Fruit fly (Drosophila melanogaster) whole organism, adult: ENCODE results near the gene Hsc70-3.

Experiments
- CG11617 ChIP-seq: fragments of 200-800 bp; sonication (Bioruptor generic); optimal IDR thresholded peaks from 2 replicates; lab custom pipeline; 2017; ENCODE audit warnings: mild to moderate bottlenecking, missing biosample characterization, missing genetic modification reagents, missing genetic modification characterization
- CG12768 ChIP-seq: fragments of 200-800 bp; sonication (Bioruptor generic); optimal IDR thresholded peaks from 2 replicates; lab custom pipeline; 2017; ENCODE audit warnings: missing biosample characterization, missing genetic modification characterization, mild to moderate bottlenecking, moderate library complexity, missing genetic modification reagents
- CG14711 ChIP-seq: fragments of 200-800 bp; sonication (Bioruptor generic); optimal IDR thresholded peaks from 2 replicates; lab custom pipeline; 2018; ENCODE audit warnings: missing biosample characterization, mild to moderate bottlenecking, missing genetic modification characterization, moderate library complexity
- CG1620 ChIP-seq: fragments of 200-800 bp; sonication (Bioruptor generic); optimal IDR thresholded peaks from 2 replicates; lab custom pipeline; 2016; ENCODE audit warnings: missing biosample characterization, missing genetic modification characterization
- CG33017 ChIP-seq: fragments of 200-800 bp; sonication (Bioruptor generic); optimal IDR thresholded peaks from 2 replicates; lab custom pipeline; 2018; ENCODE audit warnings: missing biosample characterization, mild to moderate bottlenecking, missing genetic modification characterization, moderate library complexity
- CG5204 ChIP-seq: fragments of 200-800 bp; sonication (Bioruptor generic); optimal IDR thresholded peaks from 2 replicates; lab custom pipeline; 2016; ENCODE audit warnings: missing biosample characterization, missing genetic modification characterization
- CG7045 ChIP-seq: fragments of 200-800 bp; sonication (Bioruptor generic); optimal IDR thresholded peaks from 2 replicates; lab custom pipeline; 2017; ENCODE audit warnings: missing biosample characterization, mild to moderate bottlenecking, missing genetic modification characterization
- CG7101 ChIP-seq: fragments of 200-800 bp; sonication (Bioruptor generic); optimal IDR thresholded peaks from 2 replicates; lab custom pipeline; 2018; ENCODE audit warnings: missing biosample characterization, mild to moderate bottlenecking, missing genetic modification characterization, moderate library complexity
- Clk ChIP-seq: fragments of 200-800 bp; sonication (Bioruptor generic); optimal IDR thresholded peaks from 2 replicates; lab custom pipeline; 2017; ENCODE audit warnings: missing biosample characterization, missing genetic modification characterization
- Crg-1 ChIP-seq: fragments of 200-800 bp; sonication (Bioruptor generic); optimal IDR thresholded peaks from 2 replicates; lab custom pipeline; 2016; ENCODE audit warnings: missing biosample characterization, missing genetic modification characterization
- Hr96 ChIP-seq: fragments of 200-800 bp; sonication (Bioruptor generic); optimal IDR thresholded peaks from 2 replicates; lab custom pipeline; 2016; ENCODE audit warnings: missing biosample characterization, missing genetic modification characterization
- Mnt ChIP-seq: fragments of 200-800 bp; sonication (Bioruptor generic); optimal IDR thresholded peaks from 2 replicates; lab custom pipeline; 2016; ENCODE audit warnings: missing biosample characterization, mild to moderate bottlenecking, missing genetic modification characterization
- bab1 ChIP-seq: fragments of 200-800 bp; sonication (Bioruptor generic); optimal IDR thresholded peaks from 3 replicates; lab custom pipeline; 2019; ENCODE audit warnings: missing biosample characterization, mild to moderate bottlenecking, missing genetic modification characterization, moderate library complexity
- cic ChIP-seq: fragments of 200-800 bp; sonication (Bioruptor generic); optimal IDR thresholded peaks from 2 replicates; lab custom pipeline; 2017; ENCODE audit warnings: missing biosample characterization, mild to moderate bottlenecking, missing genetic modification characterization, moderate library complexity
- cnc ChIP-seq, 2 experiments: fragments of >200 bp; optimal IDR thresholded peaks; 2 replicates each; lab custom pipeline; 2017
- kay ChIP-seq: fragments of 200-800 bp; sonication (Bioruptor generic); peaks from one replicate; lab custom pipeline; 2016; ENCODE audit warnings: missing biosample characterization, missing genetic modification characterization, borderline replicate concordance
- ovo ChIP-seq: fragments of 200-800 bp; sonication (Bioruptor generic); optimal IDR thresholded peaks from 2 replicates; lab custom pipeline; 2016; ENCODE audit warnings: missing biosample characterization, missing genetic modification characterization
- pad ChIP-seq: fragments of 200-800 bp; sonication (Bioruptor generic); optimal IDR thresholded peaks from 3 replicates; lab custom pipeline; 2017; ENCODE audit warnings: missing biosample characterization, missing genetic modification characterization, mild to moderate bottlenecking, moderate library complexity, missing genetic modification reagents
- tj ChIP-seq: fragments of 200-800 bp; sonication (Bioruptor generic); optimal IDR thresholded peaks from 3 replicates; lab custom pipeline; 2017; ENCODE audit warnings: missing biosample characterization, mild to moderate bottlenecking, missing genetic modification characterization, moderate library complexity
- toe ChIP-seq: fragments of 200-800 bp; sonication (Bioruptor generic); optimal IDR thresholded peaks from 2 replicates; lab custom pipeline; 2016; ENCODE audit warnings: missing biosample characterization, missing genetic modification characterization

Gene Hsc70-3

dm6 chrX:11806867-11807747 lies at the start of gene Hsc70-3:
Hsc70-3 (minus strand) TSS chrX:11807117.
- no peak for TF ChIP-seq CG1620
- no peak for TF ChIP-seq CG5204
- peak; percentile 37 for TF ChIP-seq tj (GFP tag; lab: Kevin White, UChicago)
- TF ChIP-seq CG11617 = peak; percentile 67
- no peak for TF ChIP-seq CG7045
- TF ChIP-seq Crg-1 = no peak
- no peak for TF ChIP-seq cic (GFP tag; lab: Kevin White, UChicago)
- no peak for TF ChIP-seq cnc (optimal IDR thresholded peaks at IDR 0.05; lab: Kevin White, UChicago)
- TF ChIP-seq CG7101 (tag; lab: Kevin White, UChicago) = peak; percentile 77
- peak; percentile 71 for TF ChIP-seq CG14711 (tag; lab: Kevin White, UChicago)
- peak; percentile 97 for TF ChIP-seq ovo (GFP tag; lab: Kevin White, UChicago)
- no peak for TF ChIP-seq kay
- TF ChIP-seq Hr96 (GFP tag; lab: Kevin White, UChicago) = no peak
- peak; percentile 99 for TF ChIP-seq pad (GFP tag; lab: Kevin White, UChicago)
- no peak for TF ChIP-seq toe (GFP tag; lab: Kevin White, UChicago)
- TF ChIP-seq CG33017 (tag; lab: Kevin White, UChicago) = peak; percentile 52
- TF ChIP-seq bab1 (GFP tag; lab: Kevin White, UChicago) = peak; percentile 54
- peak; percentile 16 for TF ChIP-seq CG12768 (GFP tag; lab: Kevin White, UChicago)

DNA sequence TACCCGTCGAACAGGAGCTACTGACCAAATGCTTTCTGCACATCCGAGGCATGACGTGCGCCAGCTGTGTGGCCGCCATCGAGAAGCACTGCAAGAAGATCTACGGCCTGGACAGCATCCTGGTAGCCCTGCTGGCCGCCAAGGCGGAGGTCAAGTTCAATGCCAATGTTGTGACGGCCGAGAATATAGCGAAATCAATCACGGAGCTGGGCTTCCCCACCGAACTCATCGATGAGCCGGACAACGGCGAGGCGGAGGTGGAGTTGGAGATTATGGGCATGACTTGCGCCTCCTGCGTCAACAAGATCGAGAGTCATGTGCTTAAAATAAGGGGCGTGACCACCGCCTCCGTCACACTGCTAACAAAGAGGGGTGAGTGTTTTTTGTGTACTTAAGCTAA lies 49.0 kb upstream of the Hsc70-3 start:
- TF ChIP-seq CG5204 = no peak
- TF ChIP-seq Hr96 (GFP tag; lab: Kevin White, UChicago) = no peak
- TF ChIP-seq Crg-1 = no peak
- TF ChIP-seq tj (GFP tag; lab: Kevin White, UChicago) = no peak
- TF ChIP-seq kay = no peak
- no peak for TF ChIP-seq cic (GFP tag; lab: Kevin White, UChicago)
- no peak for TF ChIP-seq CG7101 (tag; lab: Kevin White, UChicago)
- TF ChIP-seq CG7045 = no peak
- no peak for TF ChIP-seq CG1620

dm6 chrX:11854758-11855465 lies 48.0 kb upstream of the Hsc70-3 start, which contains the start of the genes CG10347 and ATP7:
CG10347 (minus strand) TSS chrX:11854931.
ATP7 (plus strand) TSS chrX:11855022.
- TF ChIP-seq kay = no peak
- peak; percentile 43 for TF ChIP-seq CG14711 (tag; lab: Kevin White, UChicago)
- TF ChIP-seq cic (GFP tag; lab: Kevin White, UChicago) = no peak
- peak; percentile 47 for TF ChIP-seq toe (GFP tag; lab: Kevin White, UChicago)
- peak; percentile 90 for TF ChIP-seq ovo (GFP tag; lab: Kevin White, UChicago)
- TF ChIP-seq tj (GFP tag; lab: Kevin White, UChicago) = peak; percentile 32
- peak; percentile 41 for TF ChIP-seq CG7101 (tag; lab: Kevin White, UChicago)
- peak; percentile 27 for TF ChIP-seq Crg-1
- peak in 1 of 2 experiments; percentile 44 for TF ChIP-seq cnc (optimal IDR thresholded peaks at IDR 0.05; lab: Kevin White, UChicago)
- peak; percentile 55 for TF ChIP-seq CG1620
- peak; percentile 35 for TF ChIP-seq pad (GFP tag; lab: Kevin White, UChicago)
- no peak for TF ChIP-seq Clk
- peak; percentile 81 for TF ChIP-seq Mnt (GFP tag; lab: Kevin White, UChicago)
- no peak for TF ChIP-seq CG5204
- TF ChIP-seq CG33017 (tag; lab: Kevin White, UChicago) = no peak
- TF ChIP-seq CG11617 = peak; percentile 61
- TF ChIP-seq bab1 (GFP tag; lab: Kevin White, UChicago) = peak; percentile 77
- no peak for TF ChIP-seq CG12768 (GFP tag; lab: Kevin White, UChicago)

DNA sequence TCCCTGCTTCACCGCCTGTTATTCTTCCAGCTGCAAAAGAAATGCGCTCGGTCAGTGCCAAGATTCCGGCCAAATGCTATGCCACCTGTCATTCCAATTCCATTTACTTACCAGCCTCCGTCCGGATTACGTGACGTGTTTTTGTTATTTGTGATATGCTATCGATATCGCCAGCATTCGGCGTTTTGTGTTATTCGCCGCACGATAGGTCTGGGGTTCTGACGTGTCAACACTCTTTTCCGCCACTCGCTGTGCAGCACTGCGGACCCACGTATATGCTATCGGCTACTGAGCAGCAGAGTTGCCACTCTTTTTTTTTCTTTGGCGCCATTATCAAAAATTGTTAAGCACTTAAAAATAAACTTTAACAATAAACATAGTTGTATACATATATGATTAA lies 45.4 kb upstream of the Hsc70-3 start, which contains the start of gene p24-1:
Gene p24-1 (minus strand): TSS at position 221 of the 400 bp plus-strand sequence.
- TF ChIP-seq Mnt (GFP tag; lab: Kevin White, UChicago) (peak; percentile 85), CG7101 (tag; lab: Kevin White, UChicago) (peak; percentile 81), CG33017 (tag; lab: Kevin White, UChicago) (no peak), CG12768 (GFP tag; lab: Kevin White, UChicago) (no peak), Crg-1 (peak; percentile 88), cnc (optimal IDR thresholded peaks at IDR 0.05; lab: Kevin White, UChicago) (no peak), bab1 (GFP tag; lab: Kevin White, UChicago) (peak; percentile 81), Clk (no peak), tj (GFP tag; lab: Kevin White, UChicago) (peak; percentile 16), Hr96 (GFP tag; lab: Kevin White, UChicago) (no peak), CG7045 (no peak), ovo (GFP tag; lab: Kevin White, UChicago) (peak; percentile 67), toe (GFP tag; lab: Kevin White, UChicago) (peak; percentile 28), CG1620 (peak; percentile 88), kay (no peak), cic (GFP tag; lab: Kevin White, UChicago) (peak; percentile 41), CG11617 (peak; percentile 24), CG5204 (no peak), CG14711 (tag; lab: Kevin White, UChicago) (peak; percentile 76), pad (GFP tag; lab: Kevin White, UChicago) (peak; percentile 73)

dm6 chrX:11849267-11849666 lies 42.4 kb upstream of the Hsc70-3 start:
- TF ChIP-seq Clk (no peak), CG11617 (no peak), cnc (optimal IDR thresholded peaks at IDR 0.05; lab: Kevin White, UChicago) (no peak), pad (GFP tag; lab: Kevin White, UChicago) (no peak), ovo (GFP tag; lab: Kevin White, UChicago) (no peak), toe (GFP tag; lab: Kevin White, UChicago) (no peak), CG5204 (no peak), CG7045 (no peak), Mnt (GFP tag; lab: Kevin White, UChicago) (no peak), CG1620 (no peak), kay (no peak)
